Worm (Caenorhabditis elegans) whole organism, late embryonic: ENCODE measurements around the gene saps-1.

Experiments
- K09A11.1 ChIP-seq: sonication (generic microtip); optimal IDR thresholded peaks from 2 replicates; lab custom pipeline; 2017; ENCODE audit warnings: antibody characterized with exemption, mild to moderate bottlenecking, missing genetic modification characterization, missing compliant biosample characterization; ENCODE audit not compliant: insufficient read depth
- elt-2 ChIP-seq: sonication (generic microtip); optimal IDR thresholded peaks from 2 replicates; lab custom pipeline; 2016; ENCODE audit warnings: missing genetic modification reagents, missing genetic modification characterization, missing compliant biosample characterization
- hlh-6 ChIP-seq: sonication (generic microtip); optimal IDR thresholded peaks from 2 replicates; lab custom pipeline; 2016; ENCODE audit warnings: missing genotype, missing genetic modification characterization, missing compliant biosample characterization
- pat-9 ChIP-seq: fragments of 200-800 bp; sonication (Bioruptor generic); optimal IDR thresholded peaks from 2 replicates; lab custom pipeline; 2018; ENCODE audit warnings: mild to moderate bottlenecking, missing genetic modification characterization, moderate library complexity, missing compliant biosample characterization
- unc-86 ChIP-seq: sonication (generic microtip); optimal IDR thresholded peaks from 2 replicates; lab custom pipeline; 2016; ENCODE audit warnings: missing genetic modification characterization, missing compliant biosample characterization

- TF ChIP-seq hlh-6 (tag; lab: Kevin White, UChicago) (no peak), K09A11.1 (tag; lab: Kevin White, UChicago) (no peak), unc-86 (tag; lab: Kevin White, UChicago) (no peak), elt-2 (tag; lab: Kevin White, UChicago) (no peak), pat-9 (tag; lab: Kevin White, UChicago) (no peak)
Measured at ce11 chrII:11283803-11284202, 13.7 kb upstream of the saps-1 start.
